Fruit fly (Drosophila melanogaster): ENCODE results near the gene Ste12DOR.

Ste12DOR gene

dm6 chrX:14014177-14014576, 14.2 kb downstream of the Ste12DOR start:
- no peak for TF ChIP-seq fd96Ca (GFP tag; IDR thresholded peaks at IDR 0.05)
- TF ChIP-seq CG13204 (GFP tag; optimal IDR thresholded peaks at IDR 0.05), result no peak
- no peak for TF ChIP-seq CG8301 (tag; optimal IDR thresholded peaks at IDR 0.05)
- no peak for TF ChIP-seq gl (tag; optimal IDR thresholded peaks at IDR 0.05)
- no peak for TF ChIP-seq CG34367 (tag; optimal IDR thresholded peaks at IDR 0.05)
- TF ChIP-seq CG4496 (GFP tag; IDR thresholded peaks at IDR 0.05), result no peak
- no peak for TF ChIP-seq CG32121 (GFP tag; IDR thresholded peaks at IDR 0.05)
- no peak for TF ChIP-seq EcR (GFP tag; optimal IDR thresholded peaks at IDR 0.05)
- no peak for TF ChIP-seq CG17806 (tag; optimal IDR thresholded peaks at IDR 0.05)
- no peak for TF ChIP-seq CG14655 (GFP tag; optimal IDR thresholded peaks at IDR 0.05)
- TF ChIP-seq CG12605 (GFP tag; IDR thresholded peaks at IDR 0.05), result no peak
- no peak for TF ChIP-seq Snoo (tag; optimal IDR thresholded peaks at IDR 0.05)
- no peak for TF ChIP-seq Pif1A (GFP tag; optimal IDR thresholded peaks at IDR 0.05)
- TF ChIP-seq Ets98B (GFP tag; IDR thresholded peaks at IDR 0.05), result no peak
- TF ChIP-seq rn (GFP tag; IDR thresholded peaks at IDR 0.05), result no peak
- TF ChIP-seq Pif1B (GFP tag; optimal IDR thresholded peaks at IDR 0.05), result no peak
- TF ChIP-seq D1 (tag; optimal IDR thresholded peaks at IDR 0.05), result no peak

- TF ChIP-seq CG4496 (GFP tag; IDR thresholded peaks at IDR 0.05) (peak; percentile 44; the same call in 1 of the 3 replicates), rn (GFP tag; IDR thresholded peaks at IDR 0.05) (no peak)
These were observed 14.9 kb downstream of the Ste12DOR start for dm6 chrX:14014678-14015444.

DNA sequence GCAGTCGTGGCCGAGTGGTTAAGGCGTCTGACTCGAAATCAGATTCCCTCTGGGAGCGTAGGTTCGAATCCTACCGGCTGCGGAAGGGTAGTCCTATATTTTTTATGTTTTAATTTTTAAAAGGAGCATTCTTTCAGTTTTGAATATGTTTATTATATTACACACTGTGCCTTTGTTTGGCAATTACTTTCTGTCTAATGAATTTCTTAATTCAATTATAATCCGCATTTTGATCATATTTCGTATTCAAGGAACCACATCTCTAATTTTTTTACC, 15.4 kb downstream of the Ste12DOR start:
- TF ChIP-seq CG12605 (GFP tag; IDR thresholded peaks at IDR 0.05) (no peak), CG15710 (tag; optimal IDR thresholded peaks at IDR 0.05) (no peak), D1 (tag; optimal IDR thresholded peaks at IDR 0.05) (no peak), fd96Ca (GFP tag; IDR thresholded peaks at IDR 0.05) (no peak)

DNA sequence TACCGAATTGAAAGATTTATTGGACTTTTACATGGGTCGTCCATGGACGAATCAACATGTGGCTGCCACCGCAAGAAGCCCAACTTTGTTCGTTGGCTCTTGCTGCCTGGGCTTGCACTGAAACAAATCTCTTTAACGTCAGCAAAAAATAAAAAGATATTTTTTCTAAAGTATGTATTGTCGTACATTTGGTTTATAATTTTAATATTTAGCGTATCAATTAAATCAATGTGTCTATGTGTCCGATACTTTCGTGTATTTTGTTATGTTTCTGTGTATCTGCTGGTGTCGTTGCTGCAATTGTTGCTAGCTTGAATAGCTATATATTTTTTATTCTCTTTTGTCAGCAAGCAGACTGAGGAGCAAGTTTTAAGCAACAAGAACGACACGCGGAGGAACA, 17.4 kb downstream of the Ste12DOR start:
- TF ChIP-seq CG17806 (tag; optimal IDR thresholded peaks at IDR 0.05), result peak; percentile 63
- TF ChIP-seq CG34367 (tag; optimal IDR thresholded peaks at IDR 0.05), result peak; percentile 57
- no peak for TF ChIP-seq EcR (GFP tag; optimal IDR thresholded peaks at IDR 0.05)
- no peak for TF ChIP-seq Ets98B (GFP tag; IDR thresholded peaks at IDR 0.05)
- TF ChIP-seq Pif1B (GFP tag; optimal IDR thresholded peaks at IDR 0.05), result peak; percentile 52
- peak; percentile 65 for TF ChIP-seq CG15710 (tag; optimal IDR thresholded peaks at IDR 0.05)
- TF ChIP-seq CG4496 (GFP tag; IDR thresholded peaks at IDR 0.05), result peak; percentile 54; the same call in 1 of the 3 replicates
- peak; percentile 22 for TF ChIP-seq gl (tag; optimal IDR thresholded peaks at IDR 0.05)
- no peak for TF ChIP-seq CG13204 (GFP tag; optimal IDR thresholded peaks at IDR 0.05)
- TF ChIP-seq CG10348 (GFP tag; IDR thresholded peaks at IDR 0.05), result no peak
- 0 out of 3 replicates have a peak, but pooled peaks have one; percentile 25 for TF ChIP-seq fd96Ca (GFP tag; IDR thresholded peaks at IDR 0.05)
- TF ChIP-seq CG12605 (GFP tag; IDR thresholded peaks at IDR 0.05), result no peak; the same call in 1 of the 2 replicates
- TF ChIP-seq rn (GFP tag; IDR thresholded peaks at IDR 0.05), result no peak
- TF ChIP-seq CG9948 (tag; optimal IDR thresholded peaks at IDR 0.05), result peak; percentile 58
- peak; percentile 61 for TF ChIP-seq CG14655 (GFP tag; optimal IDR thresholded peaks at IDR 0.05)
- no peak for TF ChIP-seq CG32121 (GFP tag; IDR thresholded peaks at IDR 0.05)
- TF ChIP-seq CG8301 (tag; optimal IDR thresholded peaks at IDR 0.05), result peak; percentile 48
- no peak for TF ChIP-seq D1 (tag; optimal IDR thresholded peaks at IDR 0.05)
- TF ChIP-seq Snoo (tag; optimal IDR thresholded peaks at IDR 0.05), result no peak
- TF ChIP-seq CG8159 (tag; optimal IDR thresholded peaks at IDR 0.05), result peak; percentile 74
- TF ChIP-seq Pif1A (GFP tag; optimal IDR thresholded peaks at IDR 0.05), result peak; percentile 18

- TF ChIP-seq CG4496 (GFP tag; IDR thresholded peaks at IDR 0.05) (no peak), CG10348 (GFP tag; IDR thresholded peaks at IDR 0.05) (no peak), fd96Ca (GFP tag; IDR thresholded peaks at IDR 0.05) (no peak), CG14655 (GFP tag; optimal IDR thresholded peaks at IDR 0.05) (peak; percentile 3), Ets98B (GFP tag; IDR thresholded peaks at IDR 0.05) (no peak), CG9948 (tag; optimal IDR thresholded peaks at IDR 0.05) (no peak), CG13204 (GFP tag; optimal IDR thresholded peaks at IDR 0.05) (no peak), Pif1A (GFP tag; optimal IDR thresholded peaks at IDR 0.05) (no peak), CG8159 (tag; optimal IDR thresholded peaks at IDR 0.05) (peak; percentile 25), EcR (GFP tag; optimal IDR thresholded peaks at IDR 0.05) (no peak), CG32121 (GFP tag; IDR thresholded peaks at IDR 0.05) (no peak), CG15710 (tag; optimal IDR thresholded peaks at IDR 0.05) (no peak)
These were observed 19.0 kb downstream of the Ste12DOR start for dm6 chrX:14019048-14019447.

dm6 chrX:14025410-14025809, 25.4 kb downstream of the Ste12DOR start:
- TF ChIP-seq CG4496 (GFP tag; IDR thresholded peaks at IDR 0.05), result no peak
- no peak for TF ChIP-seq CG9948 (tag; optimal IDR thresholded peaks at IDR 0.05)
- no peak for TF ChIP-seq CG32121 (GFP tag; IDR thresholded peaks at IDR 0.05)
- TF ChIP-seq CG15710 (tag; optimal IDR thresholded peaks at IDR 0.05), result no peak
- no peak for TF ChIP-seq Snoo (tag; optimal IDR thresholded peaks at IDR 0.05)
- TF ChIP-seq rn (GFP tag; IDR thresholded peaks at IDR 0.05), result no peak
- no peak for TF ChIP-seq CG13204 (GFP tag; optimal IDR thresholded peaks at IDR 0.05)
- no peak for TF ChIP-seq CG8301 (tag; optimal IDR thresholded peaks at IDR 0.05)
- no peak for TF ChIP-seq D1 (tag; optimal IDR thresholded peaks at IDR 0.05)
- no peak for TF ChIP-seq fd96Ca (GFP tag; IDR thresholded peaks at IDR 0.05)

All from whole organism, pupa.